Worm (Caenorhabditis elegans) whole organism, L1 larva: ENCODE data around the gene tag-164.

Experiments used
- aly-2 ChIP-seq: fragments of 150-350 bp; optimal IDR thresholded peaks from 2 replicates; lab custom pipeline; 2014; ENCODE audit warnings: missing biosample characterization, missing genetic modification characterization
- ceh-88 ChIP-seq: fragments of 200-800 bp; sonication (Bioruptor generic); IDR thresholded peaks from 2 replicates; pipeline ENCODE4 v1.3.6; 2022; ENCODE audit warnings: missing genetic modification characterization, missing compliant biosample characterization
- elt-3 ChIP-seq, 6 experiments: fragments of 150-350 bp in 1 of 6; sonication (generic microtip); optimal IDR thresholded peaks; 2 replicates each; lab custom pipeline; 2017 to 2018; ENCODE audit warnings: missing biosample characterization in 6 of 6, missing genetic modification characterization in 6 of 6, inconsistent platforms in 1 of 6
- jun-1 ChIP-seq: fragments of 150-350 bp; optimal IDR thresholded peaks from 2 replicates; lab custom pipeline; 2014; ENCODE audit warnings: missing biosample characterization, missing genetic modification reagents, missing genetic modification characterization
- lin-39 ChIP-seq: fragments of 150-350 bp; optimal IDR thresholded peaks from 2 replicates; lab custom pipeline; 2014; ENCODE audit warnings: missing biosample characterization, missing genetic modification reagents, missing genetic modification characterization
- nhr-12 ChIP-seq: sonication (generic microtip); optimal IDR thresholded peaks from 2 replicates; lab custom pipeline; 2017; ENCODE audit warnings: missing biosample characterization, missing genetic modification characterization
- nhr-77 ChIP-seq: fragments of 150-350 bp; optimal IDR thresholded peaks from 2 replicates; lab custom pipeline; 2014; ENCODE audit warnings: missing biosample characterization, missing genetic modification characterization
- pqm-1 ChIP-seq: sonication (generic microtip); optimal IDR thresholded peaks from 3 replicates; lab custom pipeline; 2017; ENCODE audit warnings: missing biosample characterization, missing genetic modification characterization
- snpc-4 ChIP-seq: fragments of 150-350 bp; optimal IDR thresholded peaks from 2 replicates; lab custom pipeline; 2014; ENCODE audit warnings: missing biosample characterization, missing genetic modification characterization
- sptf-1 ChIP-seq: fragments of 150-350 bp; optimal IDR thresholded peaks from 2 replicates; lab custom pipeline; 2014; ENCODE audit warnings: missing biosample characterization, missing genetic modification characterization
- tbx-2 ChIP-seq: sonication (generic microtip); optimal IDR thresholded peaks from 2 replicates; lab custom pipeline; 2016; ENCODE audit warnings: missing genetic modification characterization, missing compliant biosample characterization
- unc-62 ChIP-seq: fragments of 150-350 bp; optimal IDR thresholded peaks from 2 replicates; lab custom pipeline; 2014; ENCODE audit warnings: missing biosample characterization, missing genetic modification reagents, missing genetic modification characterization
- zag-1 ChIP-seq: fragments of 150-350 bp; optimal IDR thresholded peaks from 2 replicates; lab custom pipeline; 2014; ENCODE audit warnings: missing biosample characterization, missing genetic modification characterization

- TF ChIP-seq elt-3 (tag; optimal IDR thresholded peaks at IDR 0.05; lab: Kevin White, UChicago) (no peak), zag-1 (tag; lab: Kevin White, UChicago) (no peak), nhr-77 (no peak), lin-39 (tag; lab: Kevin White, UChicago) (no peak), aly-2 (tag; lab: Kevin White, UChicago) (no peak), pqm-1 (tag; lab: Kevin White, UChicago) (no peak), ceh-88 (GFP tag; lab: Robert Waterston, UW) (no peak), nhr-12 (tag; lab: Kevin White, UChicago) (no peak), sptf-1 (tag; lab: Kevin White, UChicago) (no peak), unc-62 (GFP tag; lab: Kevin White, UChicago) (no peak), jun-1 (tag; lab: Kevin White, UChicago) (no peak), tbx-2 (no peak), snpc-4 (tag; lab: Kevin White, UChicago) (no peak)
Measured at ce11 chrIII:13495571-13495970, 36.2 kb downstream of the tag-164 start, which contains the start of gene T28A8.2.
